Worm (Caenorhabditis elegans) whole organism, young adult: ENCODE measurements around the gene K09E2.3.

Experiments
- B0035.1 ChIP-seq: sonication (generic microtip); optimal IDR thresholded peaks from 2 replicates; lab custom pipeline; 2016; ENCODE audit warnings: missing genetic modification characterization, mild to moderate bottlenecking, missing compliant biosample characterization, missing genotype, missing genetic modification reagents
- B0336.3 ChIP-seq: fragments of 200-800 bp; sonication (Bioruptor generic); IDR thresholded peaks from 2 replicates; pipeline ENCODE4 v1.3.6; 2022; ENCODE audit warnings: missing genetic modification characterization, missing compliant biosample characterization
- F10E7.11 ChIP-seq: sonication (generic microtip); optimal IDR thresholded peaks from 2 replicates; lab custom pipeline; 2017; ENCODE audit warnings: mild to moderate bottlenecking, missing genetic modification characterization, moderate library complexity, missing compliant biosample characterization
- F22D6.2 ChIP-seq: sonication (generic microtip); optimal IDR thresholded peaks from 2 replicates; lab custom pipeline; 2016; ENCODE audit warnings: mild to moderate bottlenecking, missing genetic modification characterization, missing compliant biosample characterization
- F49E8.2 ChIP-seq: sonication (generic microtip); optimal IDR thresholded peaks from 3 replicates; lab custom pipeline; 2017; ENCODE audit warnings: missing genetic modification characterization, mild to moderate bottlenecking, missing compliant biosample characterization, antibody characterized with exemption, moderate library complexity; ENCODE audit not compliant: insufficient read depth
- F57A8.1 ChIP-seq: fragments of 200-800 bp; sonication (Bioruptor generic); optimal IDR thresholded peaks from 2 replicates; lab custom pipeline; 2018; ENCODE audit warnings: mild to moderate bottlenecking, missing genetic modification characterization, moderate library complexity, missing compliant biosample characterization
- K12H6.12 ChIP-seq: fragments of 200-800 bp; sonication (Bioruptor generic); optimal IDR thresholded peaks from 2 replicates; lab custom pipeline; 2018; ENCODE audit warnings: mild to moderate bottlenecking, missing genetic modification characterization, missing compliant biosample characterization
- T07F8.4 ChIP-seq: sonication (generic microtip); optimal IDR thresholded peaks from 2 replicates; lab custom pipeline; 2016; ENCODE audit warnings: mild to moderate bottlenecking, missing genetic modification characterization, moderate library complexity, missing compliant biosample characterization
- Y56A3A.18 ChIP-seq: fragments of 200-800 bp; sonication (Bioruptor generic); IDR thresholded peaks from 2 replicates; pipeline ENCODE4 v1.3.6; 2022; ENCODE audit warnings: missing genetic modification reagents, missing genetic modification characterization, missing compliant biosample characterization
- Y79H2A.3 ChIP-seq: fragments of 200-800 bp; sonication (Bioruptor generic); conservative IDR thresholded peaks from 2 replicates; pipeline ENCODE4 v1.3.6; 2022; ENCODE audit warnings: missing genetic modification reagents, missing genetic modification characterization, missing compliant biosample characterization
- Y95B8A.8 ChIP-seq: fragments of 200-800 bp; sonication (Bioruptor generic); IDR thresholded peaks from 2 replicates; pipeline ENCODE4 v1.3.6; 2022; ENCODE audit warnings: missing genetic modification reagents, missing genetic modification characterization, missing compliant biosample characterization
- akir-1 ChIP-seq: fragments of 200-800 bp; sonication (Bioruptor generic); optimal IDR thresholded peaks from 2 replicates; lab custom pipeline; 2018; ENCODE audit warnings: mild to moderate bottlenecking, missing genetic modification characterization, moderate library complexity, missing compliant biosample characterization
- ama-1 ChIP-seq, 3 experiments: fragments of 150-350 bp in 1 of 3; sonication (generic microtip) in 2 of 3; optimal IDR thresholded peaks; 2 replicates each; lab custom pipeline; 2014 to 2018; ENCODE audit warnings: missing biosample characterization in 2 of 3, missing genetic modification characterization in 2 of 3, missing genetic modification reagents in 2 of 3
- aptf-2 ChIP-seq: fragments of 200-800 bp; sonication (Bioruptor generic); conservative IDR thresholded peaks from 2 replicates; pipeline ENCODE4 v1.3.6; 2022; ENCODE audit warnings: missing genetic modification reagents, missing genetic modification characterization, missing compliant biosample characterization
- atf-7 ChIP-seq: sonication (generic microtip); optimal IDR thresholded peaks from 2 replicates; lab custom pipeline; 2017; ENCODE audit warnings: mild to moderate bottlenecking, missing genetic modification characterization, missing compliant biosample characterization
- athp-1 ChIP-seq: sonication (generic microtip); optimal IDR thresholded peaks from 2 replicates; lab custom pipeline; 2017; ENCODE audit warnings: mild to moderate bottlenecking, missing genetic modification characterization, missing compliant biosample characterization
- attf-5 ChIP-seq: fragments of 200-800 bp; sonication (Bioruptor generic); optimal IDR thresholded peaks from 2 replicates; lab custom pipeline; 2018; ENCODE audit warnings: mild to moderate bottlenecking, missing genetic modification characterization, missing compliant biosample characterization
- bed-1 ChIP-seq: fragments of 200-800 bp; sonication (Bioruptor generic); IDR thresholded peaks from 2 replicates; pipeline ENCODE4 v1.3.6; 2022; ENCODE audit warnings: missing genetic modification reagents, missing genetic modification characterization, missing compliant biosample characterization
- ceh-100 ChIP-seq: fragments of 200-800 bp; sonication (Bioruptor generic); IDR thresholded peaks from 2 replicates; pipeline ENCODE4 v1.3.6; 2022; ENCODE audit warnings: missing genetic modification reagents, missing genetic modification characterization, missing compliant biosample characterization
- ceh-40 ChIP-seq: fragments of 200-800 bp; sonication (Bioruptor generic); IDR thresholded peaks from 2 replicates; pipeline ENCODE4 v1.3.6; 2022; ENCODE audit warnings: missing genetic modification characterization, missing compliant biosample characterization
- die-1 ChIP-seq: sonication (generic microtip); optimal IDR thresholded peaks from 2 replicates; lab custom pipeline; 2016; ENCODE audit warnings: missing genotype, mild to moderate bottlenecking, missing genetic modification characterization, missing compliant biosample characterization
- dpl-1 ChIP-seq: fragments of 150-350 bp; optimal IDR thresholded peaks from 2 replicates; lab custom pipeline; 2014; ENCODE audit warnings: missing biosample characterization, missing genetic modification reagents, missing genetic modification characterization
- efl-1 ChIP-seq: fragments of 150-350 bp; optimal IDR thresholded peaks from 2 replicates; lab custom pipeline; 2014; ENCODE audit warnings: missing biosample characterization, missing genetic modification reagents, missing genetic modification characterization
- ets-4 ChIP-seq: fragments of 200-800 bp; sonication (Bioruptor generic); optimal IDR thresholded peaks from 2 replicates; lab custom pipeline; 2018; ENCODE audit warnings: mild to moderate bottlenecking, missing genetic modification characterization, missing compliant biosample characterization
- fkh-3 ChIP-seq: sonication (generic microtip); optimal IDR thresholded peaks from 2 replicates; lab custom pipeline; 2016; ENCODE audit warnings: mild to moderate bottlenecking, missing genetic modification characterization, missing compliant biosample characterization
- hlh-12 ChIP-seq: sonication (generic microtip); optimal IDR thresholded peaks from 2 replicates; lab custom pipeline; 2016; ENCODE audit warnings: missing genetic modification characterization, missing compliant biosample characterization
- hlh-26 ChIP-seq: fragments of 200-800 bp; sonication (Bioruptor generic); conservative IDR thresholded peaks from 2 replicates; pipeline ENCODE4 v1.3.6; 2022; ENCODE audit warnings: missing genetic modification reagents, missing genetic modification characterization, missing compliant biosample characterization
- hmg-1.2 ChIP-seq: fragments of 200-800 bp; sonication (Bioruptor generic); IDR thresholded peaks from 2 replicates; pipeline ENCODE4 v1.3.6; 2022; ENCODE audit warnings: missing genetic modification reagents, missing genetic modification characterization, missing compliant biosample characterization
- hrde-1 ChIP-seq: sonication (generic microtip); optimal IDR thresholded peaks from 2 replicates; lab custom pipeline; 2016; ENCODE audit warnings: missing genetic modification characterization, mild to moderate bottlenecking, missing compliant biosample characterization, moderate library complexity, missing genotype, missing genetic modification reagents, borderline replicate concordance
- lin-40 ChIP-seq: sonication (generic microtip); optimal IDR thresholded peaks from 2 replicates; lab custom pipeline; 2016; ENCODE audit warnings: missing genetic modification characterization, mild to moderate bottlenecking, missing compliant biosample characterization, missing genotype, missing genetic modification reagents
- lin-54 ChIP-seq: fragments of 200-800 bp; sonication (Bioruptor generic); optimal IDR thresholded peaks from 2 replicates; lab custom pipeline; 2018; ENCODE audit warnings: mild to moderate bottlenecking, missing genetic modification characterization, missing compliant biosample characterization
- lsl-1 ChIP-seq: fragments of 200-800 bp; sonication (Bioruptor generic); optimal IDR thresholded peaks from 2 replicates; lab custom pipeline; 2018; ENCODE audit warnings: mild to moderate bottlenecking, missing genetic modification characterization, moderate library complexity, missing compliant biosample characterization
- lsy-27 ChIP-seq: sonication (generic microtip); optimal IDR thresholded peaks from 2 replicates; lab custom pipeline; 2017; ENCODE audit warnings: missing genetic modification characterization, mild to moderate bottlenecking, missing compliant biosample characterization, antibody characterized with exemption, missing genotype, borderline replicate concordance; ENCODE audit not compliant: insufficient read depth
- madf-3 ChIP-seq: fragments of 200-800 bp; sonication (Bioruptor generic); IDR thresholded peaks from 2 replicates; pipeline ENCODE4 v1.3.6; 2022; ENCODE audit warnings: missing genetic modification reagents, missing genetic modification characterization, missing compliant biosample characterization
- nfya-1 ChIP-seq: sonication (generic microtip); optimal IDR thresholded peaks from 2 replicates; lab custom pipeline; 2017; ENCODE audit warnings: antibody characterized with exemption, missing compliant biosample characterization, missing genetic modification characterization, borderline replicate concordance; ENCODE audit not compliant: insufficient read depth
- nfya-2 ChIP-seq: fragments of 200-800 bp; sonication (Bioruptor generic); IDR thresholded peaks from 2 replicates; pipeline ENCODE4 v1.3.6; 2022; ENCODE audit warnings: missing genetic modification reagents, missing genetic modification characterization, missing compliant biosample characterization
- nhr-120 ChIP-seq: fragments of 200-800 bp; sonication (Bioruptor generic); IDR thresholded peaks from 2 replicates; pipeline ENCODE4 v1.3.6; 2022; ENCODE audit warnings: missing genetic modification characterization, missing compliant biosample characterization
- nhr-27 ChIP-seq: fragments of 200-800 bp; sonication (Bioruptor generic); optimal IDR thresholded peaks from 2 replicates; lab custom pipeline; 2018; ENCODE audit warnings: mild to moderate bottlenecking, missing genetic modification characterization, moderate library complexity, missing compliant biosample characterization
- nhr-80 ChIP-seq: sonication (generic microtip); optimal IDR thresholded peaks from 2 replicates; lab custom pipeline; 2016; ENCODE audit warnings: missing genetic modification characterization, missing compliant biosample characterization
- nhr-90 ChIP-seq: sonication (generic microtip); optimal IDR thresholded peaks from 2 replicates; lab custom pipeline; 2016; ENCODE audit warnings: missing genotype, mild to moderate bottlenecking, missing genetic modification characterization, missing compliant biosample characterization
- pbrm-1 ChIP-seq: fragments of 200-800 bp; sonication (Bioruptor generic); IDR thresholded peaks from 2 replicates; pipeline ENCODE4 v1.3.6; 2022; ENCODE audit warnings: missing genetic modification reagents, missing genetic modification characterization, missing compliant biosample characterization
- rcor-1 ChIP-seq: fragments of 200-800 bp; sonication (Bioruptor generic); IDR thresholded peaks from 2 replicates; pipeline ENCODE4 v1.3.6; 2022; ENCODE audit warnings: missing genetic modification reagents, missing genetic modification characterization, missing compliant biosample characterization
- repo-1 ChIP-seq: sonication (generic microtip); optimal IDR thresholded peaks from 2 replicates; lab custom pipeline; 2017; ENCODE audit warnings: mild to moderate bottlenecking, missing genetic modification characterization, missing compliant biosample characterization
- tbp1 ChIP-seq: fragments of 200-800 bp; sonication (Bioruptor generic); optimal IDR thresholded peaks from 2 replicates; lab custom pipeline; 2018; ENCODE audit warnings: mild to moderate bottlenecking, missing genetic modification characterization, missing compliant biosample characterization
- zim-3 ChIP-seq: sonication (generic microtip); optimal IDR thresholded peaks from 2 replicates; lab custom pipeline; 2017; ENCODE audit warnings: mild to moderate bottlenecking, missing genetic modification characterization, moderate library complexity, missing compliant biosample characterization
- ztf-3 ChIP-seq: fragments of 200-800 bp; sonication (Bioruptor generic); optimal IDR thresholded peaks from 2 replicates; lab custom pipeline; 2018; ENCODE audit warnings: mild to moderate bottlenecking, missing genetic modification characterization, missing compliant biosample characterization

Gene K09E2.3

DNA sequence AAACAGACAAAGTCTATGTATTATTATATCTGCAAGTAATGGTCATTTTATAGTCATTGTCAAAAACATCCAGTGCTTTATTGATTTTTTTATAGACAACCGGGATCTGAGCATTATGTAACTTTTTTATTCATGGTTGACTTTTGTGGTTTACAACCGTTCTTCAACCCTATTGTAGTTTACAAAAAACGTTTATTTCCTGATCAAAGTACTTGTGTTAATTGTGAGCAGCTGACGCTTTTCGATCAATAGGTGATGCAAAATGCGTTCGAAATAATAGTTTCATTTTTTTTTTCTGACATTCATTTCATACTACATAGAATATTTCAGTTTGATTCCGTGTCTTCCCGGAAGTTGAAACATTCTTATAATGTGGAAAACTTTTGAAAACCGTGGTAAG, at the start of gene K09E2.3, which contains the start of gene K09E2.2:
TSS of gene K09E2.3 (plus strand) at position 325 of the 400 bp plus-strand sequence.
TSS of gene K09E2.2 (plus strand) at position 301 of the 400 bp plus-strand sequence.
- TF ChIP-seq ceh-40 (GFP tag; lab: Robert Waterston, UW) (no peak), hlh-26 (GFP tag; lab: Robert Waterston, UW) (no peak), B0336.3 (GFP tag; lab: Robert Waterston, UW) (no peak), fkh-3 (tag; lab: Kevin White, UChicago) (no peak), K12H6.12 (tag; lab: Kevin White, UChicago) (no peak), nhr-120 (GFP tag; lab: Robert Waterston, UW) (no peak), pbrm-1 (no peak), Y79H2A.3 (no peak), nhr-27 (tag; lab: Kevin White, UChicago) (no peak), atf-7 (tag; lab: Kevin White, UChicago) (no peak), hlh-12 (tag; lab: Kevin White, UChicago) (no peak), F49E8.2 (tag; lab: Kevin White, UChicago) (no peak), madf-3 (GFP tag; lab: Robert Waterston, UW) (no peak), F57A8.1 (GFP tag; lab: Kevin White, UChicago) (no peak), bed-1 (GFP tag; lab: Robert Waterston, UW) (no peak), nfya-2 (GFP tag; lab: Robert Waterston, UW) (no peak), T07F8.4 (no peak), akir-1 (GFP tag; lab: Kevin White, UChicago) (no peak)

DNA sequence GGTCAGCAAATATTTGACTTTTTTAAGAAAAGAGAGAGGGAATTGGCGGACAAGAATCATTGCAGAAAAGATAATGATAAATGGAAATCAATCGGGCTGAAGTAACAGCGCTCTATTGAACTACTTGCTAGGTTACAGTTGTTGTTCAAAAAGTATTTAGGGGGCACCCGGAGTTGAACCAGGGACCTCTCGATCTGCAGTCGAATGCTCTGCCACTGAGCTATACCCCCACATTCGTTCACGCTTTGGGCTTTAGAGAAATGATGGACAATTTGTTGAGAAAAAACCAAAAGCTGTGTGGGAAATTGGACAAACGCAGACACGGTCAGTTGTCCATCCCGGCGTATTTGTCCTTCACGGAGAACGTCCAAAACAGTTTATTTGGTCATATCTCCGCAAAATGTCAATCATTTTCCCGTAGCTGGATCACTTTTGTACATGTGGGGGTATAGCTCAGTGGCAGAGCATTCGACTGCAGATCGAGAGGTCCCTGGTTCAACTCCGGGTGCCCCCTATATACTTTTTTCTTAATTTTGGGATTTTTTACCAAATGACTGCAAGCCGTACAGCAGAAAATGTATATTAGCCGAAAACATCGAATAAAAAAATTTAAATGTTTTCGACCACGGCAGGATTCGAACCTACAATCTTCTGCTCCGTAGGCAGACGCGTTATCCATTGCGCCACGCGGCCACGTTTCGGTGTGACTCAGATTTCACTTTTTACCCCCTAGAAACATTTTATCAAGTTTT, 48.9 kb upstream of the K09E2.3 start:
- TF ChIP-seq lin-40 (tag; lab: Kevin White, UChicago) (peak; percentile 65), hmg-1.2 (peak; percentile 69), F22D6.2 (tag; lab: Kevin White, UChicago) (no peak), tbp1 (peak; percentile 84), lsy-27 (tag; lab: Kevin White, UChicago) (no peak), die-1 (tag; lab: Kevin White, UChicago) (peak; percentile 62), rcor-1 (peak; percentile 58; the same call in 1 of the 2 replicates), lin-54 (no peak), ceh-100 (GFP tag; lab: Robert Waterston, UW) (no peak), athp-1 (no peak), nfya-1 (tag; lab: Kevin White, UChicago) (no peak), nhr-27 (tag; lab: Kevin White, UChicago) (no peak), T07F8.4 (no peak), Y56A3A.18 (GFP tag; lab: Robert Waterston, UW) (no peak), repo-1 (tag; lab: Kevin White, UChicago) (peak; percentile 23), ets-4 (no peak), lsl-1 (GFP tag; lab: Kevin White, UChicago) (no peak), aptf-2 (GFP tag; lab: Robert Waterston, UW) (no peak), F10E7.11 (tag; lab: Kevin White, UChicago) (no peak), Y95B8A.8 (no peak), nhr-90 (tag; lab: Kevin White, UChicago) (peak; percentile 64), efl-1 (no peak), ztf-3 (GFP tag; lab: Kevin White, UChicago) (no peak), zim-3 (tag; lab: Kevin White, UChicago) (no peak), hrde-1 (tag; lab: Kevin White, UChicago) (no peak), dpl-1 (GFP tag; lab: Kevin White, UChicago) (no peak), B0035.1 (tag; lab: Kevin White, UChicago) (no peak), attf-5 (GFP tag; lab: Kevin White, UChicago) (peak; percentile 46), nhr-80 (peak; percentile 21), ama-1 (optimal IDR thresholded peaks at IDR 0.05; lab: Kevin White, UChicago) (no peak), ama-1 (GFP tag; optimal IDR thresholded peaks at IDR 0.05; lab: Kevin White, UChicago) (peak in 1 of 2 experiments; percentile 74)
